Worm (Caenorhabditis elegans): ENCODE measurements around the gene srh-147.

ce11 chrV:15863042-15863441 lies 12.9 kb upstream of the srh-147 start, which contains the start of gene srh-299:
- TF ChIP-seq tab-1 (GFP tag; IDR thresholded peaks at IDR 0.05), result no peak
- TF ChIP-seq klf-2 (GFP tag; conservative IDR thresholded peaks at IDR 0.05), result no peak
- TF ChIP-seq cog-1 (tag; optimal IDR thresholded peaks at IDR 0.05), result no peak
